Worm (Caenorhabditis elegans) whole organism, L4 larva: Measurements from ENCODE around the gene M02B7.2.

ENCODE experiments used
- F37D6.2 ChIP-seq: sonication (generic microtip); optimal IDR thresholded peaks from 2 replicates; lab custom pipeline; 2016; ENCODE audit warnings: mild to moderate bottlenecking, missing genetic modification characterization, missing compliant biosample characterization
- R02D3.7 ChIP-seq: fragments of 150-350 bp; sonication (generic microtip); optimal IDR thresholded peaks from 3 replicates; lab custom pipeline; 2014; ENCODE audit warnings: missing biosample characterization, missing genetic modification characterization
- T20F7.1 ChIP-seq: fragments of 200-800 bp; sonication (Bioruptor generic); optimal IDR thresholded peaks from 2 replicates; lab custom pipeline; 2018; ENCODE audit warnings: mild to moderate bottlenecking, missing genetic modification characterization, missing compliant biosample characterization
- Y48G9A.11 ChIP-seq: fragments of 200-800 bp; sonication (Bioruptor generic); IDR thresholded peaks from 2 replicates; pipeline ENCODE4 v1.3.6; 2022; ENCODE audit warnings: missing genetic modification reagents, missing genetic modification characterization, missing compliant biosample characterization
- aha-1 ChIP-seq: fragments of 150-350 bp; peaks from one replicate; lab custom pipeline; 2014; ENCODE audit warnings: missing biosample characterization, missing genetic modification characterization
- aly-2 ChIP-seq: sonication (generic microtip); optimal IDR thresholded peaks from 2 replicates; lab custom pipeline; 2018; ENCODE audit warnings: missing biosample characterization, missing genetic modification characterization
- ceh-28 ChIP-seq: fragments of 150-350 bp; optimal IDR thresholded peaks from 2 replicates; lab custom pipeline; 2014; ENCODE audit warnings: missing biosample characterization, missing genetic modification reagents, missing genetic modification characterization
- ceh-32 ChIP-seq: sonication (generic microtip); optimal IDR thresholded peaks from 2 replicates; lab custom pipeline; 2016; ENCODE audit warnings: mild to moderate bottlenecking, missing genetic modification characterization, missing compliant biosample characterization; ENCODE audit not compliant: poor library complexity
- ceh-62 ChIP-seq: sonication (generic microtip); optimal IDR thresholded peaks from 2 replicates; lab custom pipeline; 2017; ENCODE audit warnings: missing biosample characterization, missing genetic modification characterization
- ces-1 ChIP-seq: fragments of 150-350 bp; sonication (generic microtip); optimal IDR thresholded peaks from 4 replicates; lab custom pipeline; 2014; ENCODE audit warnings: missing biosample characterization, missing genetic modification reagents, missing genetic modification characterization
- daf-12 ChIP-seq: fragments of 150-350 bp; optimal IDR thresholded peaks from 2 replicates; lab custom pipeline; 2014; ENCODE audit warnings: missing biosample characterization, missing genetic modification reagents, missing genetic modification characterization
- daf-19 ChIP-seq: fragments of 200-800 bp; sonication (Bioruptor generic); conservative IDR thresholded peaks from 2 replicates; pipeline ENCODE4 v1.3.6; 2022; ENCODE audit warnings: missing genetic modification characterization, missing compliant biosample characterization
- dmd-6 ChIP-seq: fragments of 200-800 bp; sonication (Bioruptor generic); IDR thresholded peaks from 2 replicates; pipeline ENCODE4 v1.3.6; 2022; ENCODE audit warnings: missing genetic modification reagents, missing genetic modification characterization, missing compliant biosample characterization
- dmd-8 ChIP-seq: fragments of 200-800 bp; sonication (Bioruptor generic); IDR thresholded peaks from 2 replicates; pipeline ENCODE4 v1.3.6; 2022; ENCODE audit warnings: missing genetic modification characterization, missing compliant biosample characterization
- dpl-1 ChIP-seq: fragments of 150-350 bp; optimal IDR thresholded peaks from 2 replicates; lab custom pipeline; 2014; ENCODE audit warnings: missing biosample characterization, missing genetic modification reagents, missing genetic modification characterization
- hif-1 ChIP-seq, 2 experiments: sonication (generic microtip); optimal IDR thresholded peaks; 2 replicates each; lab custom pipeline; 2016 to 2017; ENCODE audit warnings: missing compliant biosample characterization in 2 of 2, missing genetic modification characterization in 2 of 2, missing genetic modification reagents in 2 of 2, missing genotype in 2 of 2, mild to moderate bottlenecking in 1 of 2
- hlh-11 ChIP-seq: fragments of 200-800 bp; sonication (Bioruptor generic); optimal IDR thresholded peaks from 2 replicates; lab custom pipeline; 2018; ENCODE audit warnings: mild to moderate bottlenecking, missing genetic modification characterization, missing compliant biosample characterization
- hlh-30 ChIP-seq: sonication (generic microtip); optimal IDR thresholded peaks from 2 replicates; lab custom pipeline; 2017; ENCODE audit warnings: antibody characterized with exemption, mild to moderate bottlenecking, missing genetic modification characterization, missing compliant biosample characterization; ENCODE audit not compliant: insufficient read depth
- hmg-1.1 ChIP-seq: fragments of 200-800 bp; sonication (Bioruptor generic); IDR thresholded peaks from 2 replicates; pipeline ENCODE4 v1.3.6; 2022; ENCODE audit warnings: missing genetic modification reagents, missing genetic modification characterization, missing compliant biosample characterization
- lin-1 ChIP-seq: fragments of 200-800 bp; sonication (Bioruptor generic); IDR thresholded peaks from 2 replicates; pipeline ENCODE4 v1.3.6; 2022; ENCODE audit warnings: missing genetic modification reagents, missing genetic modification characterization, missing compliant biosample characterization
- lin-15B ChIP-seq: fragments of 150-350 bp; sonication (generic microtip); optimal IDR thresholded peaks from 3 replicates; lab custom pipeline; 2014; ENCODE audit warnings: missing biosample characterization, missing genetic modification characterization
- lin-29 ChIP-seq: fragments of 200-800 bp; sonication (Bioruptor generic); IDR thresholded peaks from 2 replicates; pipeline ENCODE4 v1.3.6; 2022; ENCODE audit warnings: missing genetic modification reagents, missing genetic modification characterization, missing compliant biosample characterization
- lin-38 ChIP-seq: fragments of 200-800 bp; sonication (Bioruptor generic); IDR thresholded peaks from 2 replicates; pipeline ENCODE4 v1.3.6; 2022; ENCODE audit warnings: missing genetic modification reagents, missing genetic modification characterization, missing compliant biosample characterization
- lsy-2 ChIP-seq, 2 experiments: fragments of 150-350 bp in 1 of 2; sonication (generic microtip) in 1 of 2; optimal IDR thresholded peaks; 2 replicates each; lab custom pipeline; 2014 to 2017; ENCODE audit warnings: missing biosample characterization in 2 of 2, missing genetic modification characterization in 2 of 2
- madf-5 ChIP-seq, 2 experiments: fragments of 200-800 bp; sonication (Bioruptor generic); IDR thresholded peaks; 2 replicates each; pipeline ENCODE4 v1.3.6; 2022; ENCODE audit warnings: missing compliant biosample characterization in 2 of 2, missing genetic modification characterization in 2 of 2
- madf-9 ChIP-seq: fragments of 200-800 bp; sonication (Bioruptor generic); conservative IDR thresholded peaks from 2 replicates; pipeline ENCODE4 v1.3.6; 2022; ENCODE audit warnings: missing genetic modification reagents, missing genetic modification characterization, missing compliant biosample characterization
- mdl-1 ChIP-seq, 2 experiments: fragments of 150-350 bp in 1 of 2; sonication (generic microtip) in 1 of 2; optimal IDR thresholded peaks; 2 replicates each; lab custom pipeline; 2014 to 2017; ENCODE audit warnings: missing biosample characterization in 2 of 2, missing genetic modification characterization in 2 of 2
- mep-1 ChIP-seq: fragments of 150-350 bp; sonication (generic microtip); optimal IDR thresholded peaks from 3 replicates; lab custom pipeline; 2014; ENCODE audit warnings: missing biosample characterization, missing genetic modification characterization
- mxl-2 ChIP-seq: fragments of 200-800 bp; sonication (Bioruptor generic); conservative IDR thresholded peaks from 2 replicates; pipeline ENCODE4 v1.3.6; 2022; ENCODE audit warnings: missing genetic modification reagents, missing genetic modification characterization, missing compliant biosample characterization
- nhr-11 ChIP-seq: fragments of 150-350 bp; optimal IDR thresholded peaks from 2 replicates; lab custom pipeline; 2014; ENCODE audit warnings: missing biosample characterization, missing genetic modification characterization
- nhr-111 ChIP-seq: fragments of 200-800 bp; sonication (Bioruptor generic); optimal IDR thresholded peaks from 2 replicates; lab custom pipeline; 2018; ENCODE audit warnings: mild to moderate bottlenecking, missing genetic modification characterization, missing compliant biosample characterization
- nhr-41 ChIP-seq: fragments of 200-800 bp; sonication (Bioruptor generic); IDR thresholded peaks from 2 replicates; pipeline ENCODE4 v1.3.6; 2022; ENCODE audit warnings: missing genetic modification reagents, missing genetic modification characterization, missing compliant biosample characterization
- nhr-48 ChIP-seq: sonication (generic microtip); optimal IDR thresholded peaks from 2 replicates; lab custom pipeline; 2016; ENCODE audit warnings: mild to moderate bottlenecking, missing genetic modification characterization, missing compliant biosample characterization
- nhr-76 ChIP-seq: fragments of 150-350 bp; optimal IDR thresholded peaks from 2 replicates; lab custom pipeline; 2014; ENCODE audit warnings: missing biosample characterization, missing genetic modification characterization
- pqm-1 ChIP-seq: sonication (generic microtip); optimal IDR thresholded peaks from 2 replicates; lab custom pipeline; 2017; ENCODE audit warnings: missing biosample characterization, missing genetic modification characterization
- set-16 ChIP-seq: fragments of 200-800 bp; sonication (Bioruptor generic); IDR thresholded peaks from 2 replicates; pipeline ENCODE4 v1.3.6; 2022; ENCODE audit warnings: missing genetic modification reagents, missing genetic modification characterization, missing compliant biosample characterization
- skn-1 ChIP-seq: fragments of 150-350 bp; optimal IDR thresholded peaks from 2 replicates; lab custom pipeline; 2014; ENCODE audit warnings: missing biosample characterization, missing genetic modification characterization
- zfp-2 ChIP-seq: sonication (generic microtip); optimal IDR thresholded peaks from 2 replicates; lab custom pipeline; 2016; ENCODE audit warnings: mild to moderate bottlenecking, missing genetic modification characterization, missing compliant biosample characterization
- ztf-11 ChIP-seq: fragments of 150-350 bp; optimal IDR thresholded peaks from 2 replicates; lab custom pipeline; 2014; ENCODE audit warnings: missing biosample characterization, missing genetic modification characterization

The M02B7.2 gene

ce11 chrIV:3844584-3844983, 41.2 kb downstream of the M02B7.2 start:
- TF ChIP-seq nhr-76 (no peak), daf-19 (no peak), hlh-11 (tag; lab: Kevin White, UChicago) (no peak), nhr-11 (no peak), daf-12 (tag; lab: Kevin White, UChicago) (no peak), lin-38 (GFP tag; lab: Robert Waterston, UW) (no peak)

ce11 chrIV:3847489-3847888, 44.1 kb downstream of the M02B7.2 start:
- no peak for TF ChIP-seq ces-1
- TF ChIP-seq dmd-8 (GFP tag; lab: Robert Waterston, UW) = no peak
- no peak for TF ChIP-seq nhr-48 (tag; lab: Kevin White, UChicago)
- no peak for TF ChIP-seq dpl-1 (GFP tag; lab: Kevin White, UChicago)
- no peak for TF ChIP-seq aha-1 (tag; lab: Kevin White, UChicago)
- TF ChIP-seq ceh-32 (tag; lab: Kevin White, UChicago) = no peak
- TF ChIP-seq ztf-11 (tag; lab: Kevin White, UChicago) = no peak
- no peak for TF ChIP-seq mdl-1 (tag; optimal IDR thresholded peaks at IDR 0.05; lab: Kevin White, UChicago)
- no peak for TF ChIP-seq ceh-28
- no peak for TF ChIP-seq lin-15B (tag; lab: Kevin White, UChicago)
- no peak for TF ChIP-seq mxl-2 (GFP tag; lab: Robert Waterston, UW)
- no peak for TF ChIP-seq skn-1
- no peak for TF ChIP-seq R02D3.7
- no peak for TF ChIP-seq aly-2
- no peak for TF ChIP-seq madf-9 (GFP tag; lab: Robert Waterston, UW)
- TF ChIP-seq lin-1 (GFP tag; lab: Robert Waterston, UW) = no peak
- TF ChIP-seq nhr-41 = no peak
- TF ChIP-seq hmg-1.1 (GFP tag; lab: Robert Waterston, UW) = no peak
- no peak for TF ChIP-seq mep-1 (tag; lab: Kevin White, UChicago)

- TF ChIP-seq lsy-2 (tag; optimal IDR thresholded peaks at IDR 0.05; lab: Kevin White, UChicago) = no peak
- TF ChIP-seq nhr-111 (GFP tag; lab: Kevin White, UChicago) = no peak
- no peak for TF ChIP-seq zfp-2
- TF ChIP-seq nhr-41 = no peak
- TF ChIP-seq R02D3.7 = no peak
- TF ChIP-seq lin-29 (GFP tag; lab: Robert Waterston, UW) = no peak
- TF ChIP-seq madf-5 (GFP tag; IDR thresholded peaks at IDR 0.05; lab: Robert Waterston, UW) = no peak
- no peak for TF ChIP-seq hif-1 (tag; optimal IDR thresholded peaks at IDR 0.05; lab: Kevin White, UChicago)
- no peak for TF ChIP-seq hlh-30 (tag; lab: Kevin White, UChicago)
These were observed 45.6 kb downstream of the M02B7.2 start for ce11 chrIV:3848985-3849384.

DNA sequence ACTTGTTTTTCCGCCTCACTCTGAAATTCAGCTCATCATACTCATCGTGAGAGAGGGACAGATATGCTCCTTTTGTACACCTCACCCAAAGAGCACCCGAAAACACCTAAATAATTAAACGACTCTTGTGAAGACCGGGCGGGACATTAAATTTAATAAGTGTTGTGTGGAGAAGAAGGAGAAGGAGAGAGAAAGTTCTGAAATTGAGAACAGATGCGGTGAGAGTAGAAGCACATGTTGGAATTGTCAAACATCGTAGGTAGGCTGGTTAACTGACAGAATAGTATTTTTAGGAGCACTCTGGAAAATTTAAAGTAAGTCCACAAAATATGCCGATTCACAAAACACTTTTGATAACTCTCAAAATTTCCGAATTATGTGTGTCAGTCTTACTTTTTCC, 50.2 kb downstream of the M02B7.2 start:
- TF ChIP-seq ces-1 = no peak
- no peak for TF ChIP-seq T20F7.1 (GFP tag; lab: Kevin White, UChicago)
- no peak for TF ChIP-seq set-16
- no peak for TF ChIP-seq pqm-1 (tag; lab: Kevin White, UChicago)
- TF ChIP-seq F37D6.2 (tag; lab: Kevin White, UChicago) = no peak
- TF ChIP-seq Y48G9A.11 (GFP tag; lab: Robert Waterston, UW) = no peak
- TF ChIP-seq dmd-6 (GFP tag; lab: Robert Waterston, UW) = no peak
- TF ChIP-seq ceh-62 (tag; lab: Kevin White, UChicago) = no peak
